Fruit fly (Drosophila melanogaster) whole organism, embryonic: Measurements from ENCODE around the gene hng2.
A peak's percentile ranks its signal among the peaks of the same experiment; 100 is the strongest.

Experiments
- Asciz ChIP-seq: fragments of 200-800 bp; sonication (Bioruptor generic); optimal IDR thresholded peaks from 2 replicates; lab custom pipeline; 2017; ENCODE audit warnings: missing biosample characterization, mild to moderate bottlenecking, missing genetic modification characterization, missing genetic modification reagents
- Atf3 ChIP-seq: fragments of 200-800 bp; sonication (Bioruptor generic); optimal IDR thresholded peaks from 3 replicates; lab custom pipeline; 2016; ENCODE audit warnings: missing biosample characterization, missing genetic modification characterization
- C15 ChIP-seq: fragments of 200-800 bp; sonication (Bioruptor generic); IDR thresholded peaks from 3 replicates; pipeline ENCODE4 v1.3.6; 2022; ENCODE audit warnings: missing biosample characterization, missing genetic modification characterization
- CG10274 ChIP-seq: fragments of 200-800 bp; sonication (Bioruptor generic); optimal IDR thresholded peaks from 3 replicates; lab custom pipeline; 2017; ENCODE audit warnings: missing biosample characterization, mild to moderate bottlenecking, missing genetic modification characterization
- CG10366 ChIP-seq: fragments of 200-800 bp; sonication (Bioruptor generic); IDR thresholded peaks from 2 replicates; pipeline ENCODE4 v1.3.6; 2022; ENCODE audit warnings: missing biosample characterization, missing genetic modification characterization
- CG11398 ChIP-seq: fragments of 200-800 bp; sonication (Bioruptor generic); optimal IDR thresholded peaks from 2 replicates; lab custom pipeline; 2016; ENCODE audit warnings: missing biosample characterization, missing genetic modification characterization
- CG11696 ChIP-seq: fragments of 200-800 bp; sonication (Bioruptor generic); IDR thresholded peaks from 2 replicates; pipeline ENCODE4 v1.3.6; 2022; ENCODE audit warnings: missing biosample characterization, missing genetic modification characterization
- CG11723 ChIP-seq: fragments of 200-800 bp; sonication (Bioruptor generic); optimal IDR thresholded peaks from 2 replicates; lab custom pipeline; 2017; ENCODE audit warnings: missing biosample characterization, mild to moderate bottlenecking, missing genetic modification characterization
- CG1233 ChIP-seq: fragments of 200-800 bp; sonication (Bioruptor generic); optimal IDR thresholded peaks from 4 replicates; lab custom pipeline; 2018; ENCODE audit warnings: missing biosample characterization, mild to moderate bottlenecking, missing genetic modification characterization
- CG15479 ChIP-seq: fragments of 200-800 bp; sonication (Bioruptor generic); optimal IDR thresholded peaks from 3 replicates; lab custom pipeline; 2019; ENCODE audit warnings: missing biosample characterization, mild to moderate bottlenecking, missing genetic modification characterization, moderate library complexity
- CG16863 ChIP-seq: fragments of 200-800 bp; sonication (Bioruptor generic); optimal IDR thresholded peaks from 3 replicates; lab custom pipeline; 2016; ENCODE audit warnings: missing biosample characterization, missing genetic modification characterization
- CG17612 ChIP-seq: fragments of 200-800 bp; sonication (Bioruptor generic); IDR thresholded peaks from 2 replicates; pipeline ENCODE4 v1.3.6; 2022; ENCODE audit warnings: missing biosample characterization, missing genetic modification characterization
- CG17912 ChIP-seq: fragments of 200-800 bp; sonication (Bioruptor generic); optimal IDR thresholded peaks from 2 replicates; lab custom pipeline; 2018; ENCODE audit warnings: missing biosample characterization, mild to moderate bottlenecking, missing genetic modification characterization
- CG1832 ChIP-seq: fragments of 200-800 bp; sonication (Bioruptor generic); optimal IDR thresholded peaks from 2 replicates; lab custom pipeline; 2017; ENCODE audit warnings: missing biosample characterization, mild to moderate bottlenecking, missing genetic modification characterization, inconsistent platforms
- CG2712 ChIP-seq: fragments of 200-800 bp; optimal IDR thresholded peaks from 3 replicates; lab custom pipeline; 2019; ENCODE audit warnings: missing biosample characterization, mild to moderate bottlenecking, missing genetic modification characterization, moderate library complexity
- CG3407 ChIP-seq: fragments of 200-800 bp; sonication (Bioruptor generic); optimal IDR thresholded peaks from 2 replicates; lab custom pipeline; 2018; ENCODE audit warnings: missing biosample characterization, mild to moderate bottlenecking, missing genetic modification characterization
- CG3726 ChIP-seq: fragments of 200-800 bp; sonication (Bioruptor generic); IDR thresholded peaks from 3 replicates; pipeline ENCODE4, ENCODE4 v1.3.6; 2022; ENCODE audit warnings: missing biosample characterization, missing genetic modification characterization
- CG3838 ChIP-seq: fragments of 200-800 bp; sonication (Bioruptor generic); optimal IDR thresholded peaks from 3 replicates; lab custom pipeline; 2016; ENCODE audit warnings: missing biosample characterization, missing genetic modification characterization
- CG4424 ChIP-seq: fragments of 200-800 bp; sonication (Bioruptor generic); optimal IDR thresholded peaks from 3 replicates; lab custom pipeline; 2016; ENCODE audit warnings: missing biosample characterization, missing genetic modification characterization
- CG5245 ChIP-seq: fragments of 200-800 bp; sonication (Bioruptor generic); optimal IDR thresholded peaks from 3 replicates; lab custom pipeline; 2016; ENCODE audit warnings: missing biosample characterization, missing genetic modification characterization
- CG7556 ChIP-seq: fragments of 200-800 bp; sonication (Bioruptor generic); optimal IDR thresholded peaks from 2 replicates; lab custom pipeline; 2017; ENCODE audit warnings: missing biosample characterization, mild to moderate bottlenecking, missing genetic modification characterization
- CG7745 ChIP-seq: fragments of 200-800 bp; sonication (Bioruptor generic); optimal IDR thresholded peaks from 2 replicates; lab custom pipeline; 2018; ENCODE audit warnings: missing biosample characterization, mild to moderate bottlenecking, missing genetic modification characterization, moderate library complexity
- CG8281 ChIP-seq: fragments of 200-800 bp; sonication (Bioruptor generic); optimal IDR thresholded peaks from 2 replicates; lab custom pipeline; 2018; ENCODE audit warnings: missing biosample characterization, mild to moderate bottlenecking, missing genetic modification characterization, moderate library complexity
- CG8765 ChIP-seq: fragments of 200-800 bp; sonication (Bioruptor generic); IDR thresholded peaks from 2 replicates; pipeline ENCODE4 v1.3.6; 2022; ENCODE audit warnings: missing biosample characterization, missing genetic modification characterization
- CG8944 ChIP-seq: fragments of 200-800 bp; sonication (Bioruptor generic); optimal IDR thresholded peaks from 3 replicates; lab custom pipeline; 2016; ENCODE audit warnings: missing biosample characterization, missing genetic modification characterization
- CG9437 ChIP-seq: fragments of 200-800 bp; sonication (Bioruptor generic); optimal IDR thresholded peaks from 2 replicates; lab custom pipeline; 2018; ENCODE audit warnings: missing biosample characterization, mild to moderate bottlenecking, missing genetic modification characterization
- HLHmδ ChIP-seq: fragments of 200-800 bp; sonication (Bioruptor generic); optimal IDR thresholded peaks from 2 replicates; lab custom pipeline; 2018; ENCODE audit warnings: missing biosample characterization, mild to moderate bottlenecking, missing genetic modification characterization, moderate library complexity
- Hr78 ChIP-seq, 2 experiments: fragments of 200-800 bp in 1 of 2; fragments of >200 bp in 1 of 2; sonication (Bioruptor generic) in 1 of 2; optimal IDR thresholded peaks; 2 replicates each; lab custom pipeline; 2017 to 2019; ENCODE audit warnings: missing biosample characterization in 2 of 2, missing genetic modification characterization in 2 of 2, mild to moderate bottlenecking in 1 of 2, moderate library complexity in 1 of 2
- Kr ChIP-seq: fragments of 200-800 bp; sonication (Bioruptor generic); optimal IDR thresholded peaks from 2 replicates; lab custom pipeline; 2017; ENCODE audit warnings: missing biosample characterization, mild to moderate bottlenecking, missing genetic modification characterization
- Myb ChIP-seq: fragments of 200-800 bp; sonication (Bioruptor generic); optimal IDR thresholded peaks from 2 replicates; lab custom pipeline; 2016; ENCODE audit warnings: missing biosample characterization, missing genetic modification characterization
- Ravus ChIP-seq: fragments of 200-800 bp; sonication (Bioruptor generic); IDR thresholded peaks from 2 replicates; pipeline ENCODE4 v1.3.6; 2022; ENCODE audit warnings: missing biosample characterization, missing genetic modification characterization
- ab ChIP-seq: fragments of 200-800 bp; sonication (Bioruptor generic); optimal IDR thresholded peaks from 2 replicates; lab custom pipeline; 2016; ENCODE audit warnings: missing biosample characterization, missing genetic modification characterization
- ac ChIP-seq: fragments of 200-800 bp; sonication (Bioruptor generic); optimal IDR thresholded peaks from 3 replicates; lab custom pipeline; 2017; ENCODE audit warnings: missing biosample characterization, mild to moderate bottlenecking, missing genetic modification characterization
- bab2 ChIP-seq: fragments of 200-800 bp; sonication (Bioruptor generic); optimal IDR thresholded peaks from 2 replicates; lab custom pipeline; 2016; ENCODE audit warnings: missing biosample characterization, missing genetic modification characterization
- cas ChIP-seq: fragments of 200-800 bp; sonication (Bioruptor generic); IDR thresholded peaks from 2 replicates; pipeline ENCODE4 v1.3.6; 2022; ENCODE audit warnings: missing biosample characterization, missing genetic modification characterization
- cg ChIP-seq: fragments of 200-800 bp; sonication (Bioruptor generic); optimal IDR thresholded peaks from 3 replicates; lab custom pipeline; 2019; ENCODE audit warnings: missing biosample characterization, mild to moderate bottlenecking, missing genetic modification characterization, moderate library complexity
- chn ChIP-seq: fragments of 200-800 bp; sonication (Bioruptor generic); optimal IDR thresholded peaks from 2 replicates; lab custom pipeline; 2016; ENCODE audit warnings: missing biosample characterization, missing genetic modification characterization
- dati ChIP-seq: fragments of 200-800 bp; sonication (Bioruptor generic); IDR thresholded peaks from 2 replicates; pipeline ENCODE4 v1.3.6; 2022; ENCODE audit warnings: missing biosample characterization, missing genetic modification characterization
- dmrt11E ChIP-seq: fragments of 200-800 bp; sonication (Bioruptor generic); optimal IDR thresholded peaks from 3 replicates; lab custom pipeline; 2018; ENCODE audit warnings: missing biosample characterization, mild to moderate bottlenecking, missing genetic modification characterization, moderate library complexity
- exex ChIP-seq: fragments of 200-800 bp; sonication (Bioruptor generic); optimal IDR thresholded peaks from 4 replicates; lab custom pipeline; 2018; ENCODE audit warnings: missing biosample characterization, mild to moderate bottlenecking, missing genetic modification characterization, moderate library complexity
- fd102C ChIP-seq: fragments of 200-800 bp; sonication (Bioruptor generic); optimal IDR thresholded peaks from 2 replicates; lab custom pipeline; 2018; ENCODE audit warnings: missing biosample characterization, mild to moderate bottlenecking, missing genetic modification characterization, moderate library complexity
- fd64A ChIP-seq: fragments of 200-800 bp; sonication (Bioruptor generic); optimal IDR thresholded peaks from 3 replicates; lab custom pipeline; 2018; ENCODE audit warnings: missing biosample characterization, mild to moderate bottlenecking, missing genetic modification characterization
- kah ChIP-seq: fragments of 200-800 bp; sonication (Bioruptor generic); optimal IDR thresholded peaks from 2 replicates; lab custom pipeline; 2018; ENCODE audit warnings: missing biosample characterization, mild to moderate bottlenecking, missing genetic modification characterization
- mld ChIP-seq: fragments of 200-800 bp; sonication (Bioruptor generic); IDR thresholded peaks from 3 replicates; pipeline ENCODE4 v1.3.6; 2022; ENCODE audit warnings: missing biosample characterization, missing genetic modification characterization; ENCODE audit not compliant: partially characterized antibody
- sc ChIP-seq, 3 experiments: fragments of >200 bp in 2 of 3; fragments of 200-800 bp in 1 of 3; sonication (Bioruptor generic) in 1 of 3; optimal IDR thresholded peaks; 2 replicates in 2 of 3; 3 replicates in 1 of 3; lab custom pipeline; 2017; ENCODE audit warnings: mild to moderate bottlenecking in 1 of 3, missing biosample characterization in 1 of 3, missing genetic modification characterization in 1 of 3, missing genetic modification reagents in 1 of 3
- sna ChIP-seq: fragments of 200-800 bp; sonication (Bioruptor generic); IDR thresholded peaks from 2 replicates; pipeline ENCODE4 v1.3.6; 2022; ENCODE audit warnings: missing biosample characterization, missing genetic modification characterization; ENCODE audit not compliant: partially characterized antibody
- tio ChIP-seq: fragments of 200-800 bp; sonication (Bioruptor generic); optimal IDR thresholded peaks from 2 replicates; lab custom pipeline; 2017; ENCODE audit warnings: missing biosample characterization, missing genetic modification characterization, inconsistent platforms
- twi ChIP-seq: fragments of 200-800 bp; optimal IDR thresholded peaks from 2 replicates; lab custom pipeline; 2019; ENCODE audit warnings: missing biosample characterization, mild to moderate bottlenecking, missing genetic modification characterization, moderate library complexity
- wek ChIP-seq: fragments of 200-800 bp; sonication (Bioruptor generic); optimal IDR thresholded peaks from 3 replicates; lab custom pipeline; 2018; ENCODE audit warnings: missing biosample characterization, mild to moderate bottlenecking, missing genetic modification characterization, moderate library complexity

Gene hng2

dm6 chr3R:8820428-8820912, 14.3 kb downstream of the hng2 start, which contains the start of gene aqz (continued):
- TF ChIP-seq CG8281 (tag; lab: Kevin White, UChicago), result no peak
- peak; percentile 51 for TF ChIP-seq fd64A
- peak; percentile 51 for TF ChIP-seq CG8944 (GFP tag; lab: Kevin White, UChicago)
- peak; percentile 7 for TF ChIP-seq tio (GFP tag; lab: Kevin White, UChicago)
- TF ChIP-seq mld (GFP tag; lab: Robert Waterston, UW), result peak; percentile 69; the same call in 1 of the 3 replicates
- TF ChIP-seq Kr (GFP tag; lab: Kevin White, UChicago), result no peak
- TF ChIP-seq CG7556 (GFP tag; lab: Kevin White, UChicago), result no peak
- peak; percentile 53 for TF ChIP-seq CG11398
- TF ChIP-seq ab (GFP tag; lab: Kevin White, UChicago), result no peak
- TF ChIP-seq CG17912 (GFP tag; lab: Kevin White, UChicago), result peak; percentile 51
- TF ChIP-seq CG9437 (GFP tag; lab: Kevin White, UChicago), result no peak
- TF ChIP-seq cas, result no peak
- TF ChIP-seq sc (optimal IDR thresholded peaks at IDR 0.05; lab: Kevin White, UChicago), result no peak
- TF ChIP-seq sc (GFP tag; optimal IDR thresholded peaks at IDR 0.05; lab: Kevin White, UChicago), result peak; percentile 11
- TF ChIP-seq exex (tag; lab: Kevin White, UChicago), result peak; percentile 66
- peak; percentile 60 for TF ChIP-seq wek (GFP tag; lab: Kevin White, UChicago)
- TF ChIP-seq Myb (GFP tag; lab: Kevin White, UChicago), result peak; percentile 92
- TF ChIP-seq kah (GFP tag; lab: Kevin White, UChicago), result peak; percentile 68
- TF ChIP-seq sna (GFP tag; lab: Robert Waterston, UW), result peak; percentile 23; the same call in 1 of the 2 replicates
- peak; percentile 9; the same call in 1 of the 2 replicates for TF ChIP-seq CG8765 (GFP tag; lab: Robert Waterston, UW)
- TF ChIP-seq dmrt11E, result peak; percentile 8
- TF ChIP-seq CG5245 (GFP tag; lab: Kevin White, UChicago), result no peak
- peak; percentile 50 for TF ChIP-seq CG7745 (tag; lab: Kevin White, UChicago)
- TF ChIP-seq chn (GFP tag; lab: Kevin White, UChicago), result peak; percentile 76
- 0 out of 2 replicates have a peak, but pooled peaks have one; percentile 33 for TF ChIP-seq dati (GFP tag; lab: Robert Waterston, UW)
- TF ChIP-seq C15, result 0 out of 3 replicates have a peak, but pooled peaks have one; percentile 34
- peak; percentile 32 for TF ChIP-seq CG4424
- TF ChIP-seq CG1233 (GFP tag; lab: Kevin White, UChicago), result peak; percentile 68
- peak; percentile 78 for TF ChIP-seq CG15479
- TF ChIP-seq bab2 (GFP tag; lab: Kevin White, UChicago), result peak; percentile 53
- peak; percentile 19; the same call in 1 of the 2 replicates for TF ChIP-seq CG17612 (GFP tag; lab: Robert Waterston, UW)
- no peak for TF ChIP-seq CG10274 (GFP tag; lab: Kevin White, UChicago)
- peak; percentile 66 for TF ChIP-seq cg
- no peak for TF ChIP-seq Ravus (GFP tag; lab: Robert Waterston, UW)
- TF ChIP-seq CG10366 (GFP tag; lab: Robert Waterston, UW), result no peak
- peak; percentile 47 for TF ChIP-seq fd102C (GFP tag; lab: Kevin White, UChicago)
- peak; percentile 45; the same call in 1 of the 2 replicates for TF ChIP-seq CG11696 (GFP tag; lab: Robert Waterston, UW)
- no peak for TF ChIP-seq Hr78 (GFP tag; optimal IDR thresholded peaks at IDR 0.05; lab: Kevin White, UChicago)
- TF ChIP-seq twi (tag; lab: Kevin White, UChicago), result peak; percentile 46
- TF ChIP-seq CG3838 (GFP tag; lab: Kevin White, UChicago), result no peak
- no peak for TF ChIP-seq ac (GFP tag; lab: Kevin White, UChicago)
- peak; percentile 1 for TF ChIP-seq CG3407
- peak; percentile 81 for TF ChIP-seq HLHmδ (GFP tag; lab: Kevin White, UChicago)
- TF ChIP-seq CG1832 (GFP tag; lab: Kevin White, UChicago), result no peak
- no peak for TF ChIP-seq CG3726 (GFP tag; lab: Robert Waterston, UW)
- peak; percentile 64 for TF ChIP-seq Asciz
- peak; percentile 78 for TF ChIP-seq Atf3 (GFP tag; lab: Kevin White, UChicago)
- peak; percentile 67 for TF ChIP-seq CG2712 (tag; lab: Kevin White, UChicago)
- no peak for TF ChIP-seq CG11723
- TF ChIP-seq CG16863 (GFP tag; lab: Kevin White, UChicago), result peak; percentile 33
